Worm (Caenorhabditis elegans) whole organism, late embryonic: ENCODE measurements around the gene Y32B12B.2.

Source experiments
- C08G9.2 ChIP-seq: sonication (generic microtip); optimal IDR thresholded peaks from 2 replicates; lab custom pipeline; 2016; ENCODE audit warnings: mild to moderate bottlenecking, missing genetic modification characterization, moderate library complexity, missing compliant biosample characterization
- K02D7.2 ChIP-seq: sonication (generic microtip); optimal IDR thresholded peaks from 2 replicates; lab custom pipeline; 2017; ENCODE audit warnings: mild to moderate bottlenecking, missing genetic modification characterization, missing compliant biosample characterization
- ahr-1 ChIP-seq: sonication (generic microtip); optimal IDR thresholded peaks from 2 replicates; lab custom pipeline; 2016; ENCODE audit warnings: missing genetic modification characterization, missing compliant biosample characterization
- ama-1 ChIP-seq: fragments of 150-350 bp; optimal IDR thresholded peaks from 2 replicates; lab custom pipeline; 2014
- ceh-18 ChIP-seq: sonication (generic microtip); optimal IDR thresholded peaks from 2 replicates; lab custom pipeline; 2016; ENCODE audit warnings: missing genetic modification characterization, missing compliant biosample characterization
- ceh-22 ChIP-seq: sonication (generic microtip); optimal IDR thresholded peaks from 2 replicates; lab custom pipeline; 2017; ENCODE audit warnings: missing biosample characterization, missing genetic modification characterization
- ceh-24 ChIP-seq: sonication (generic microtip); optimal IDR thresholded peaks from 2 replicates; lab custom pipeline; 2016; ENCODE audit warnings: mild to moderate bottlenecking, missing genetic modification characterization, missing compliant biosample characterization
- ceh-30 ChIP-seq: fragments of 150-350 bp; optimal IDR thresholded peaks from 2 replicates; lab custom pipeline; 2014; ENCODE audit warnings: missing biosample characterization, missing genetic modification characterization
- ceh-34 ChIP-seq: sonication (generic microtip); optimal IDR thresholded peaks from 2 replicates; lab custom pipeline; 2016; ENCODE audit warnings: mild to moderate bottlenecking, missing genetic modification characterization, missing compliant biosample characterization
- ceh-45 ChIP-seq: fragments of 200-800 bp; sonication (Bioruptor generic); IDR thresholded peaks from 2 replicates; pipeline ENCODE4 v1.3.6; 2022; ENCODE audit warnings: missing genetic modification reagents, missing genetic modification characterization, missing compliant biosample characterization
- ceh-6 ChIP-seq: fragments of 200-800 bp; sonication (Bioruptor generic); optimal IDR thresholded peaks from 2 replicates; lab custom pipeline; 2018; ENCODE audit warnings: mild to moderate bottlenecking, missing genetic modification characterization, missing compliant biosample characterization
- dmd-4 ChIP-seq: sonication (generic microtip); optimal IDR thresholded peaks from 2 replicates; lab custom pipeline; 2016; ENCODE audit warnings: borderline replicate concordance, missing genetic modification characterization, missing compliant biosample characterization
- dve-1 ChIP-seq: sonication (generic microtip); optimal IDR thresholded peaks from 2 replicates; lab custom pipeline; 2017; ENCODE audit warnings: antibody characterized with exemption, mild to moderate bottlenecking, missing genetic modification characterization, missing compliant biosample characterization
- elt-2 ChIP-seq: sonication (generic microtip); optimal IDR thresholded peaks from 2 replicates; lab custom pipeline; 2016; ENCODE audit warnings: missing genetic modification reagents, missing genetic modification characterization, missing compliant biosample characterization
- eyg-1 ChIP-seq: sonication (generic microtip); optimal IDR thresholded peaks from 2 replicates; lab custom pipeline; 2016; ENCODE audit warnings: missing genotype, missing genetic modification characterization, missing compliant biosample characterization
- fkh-10 ChIP-seq: fragments of 150-350 bp; optimal IDR thresholded peaks from 2 replicates; lab custom pipeline; 2014; ENCODE audit warnings: missing biosample characterization, missing genetic modification reagents, missing genetic modification characterization
- fkh-6 ChIP-seq: sonication (generic microtip); optimal IDR thresholded peaks from 2 replicates; lab custom pipeline; 2016; ENCODE audit warnings: missing genetic modification characterization, missing compliant biosample characterization
- gmeb-2 ChIP-seq: sonication (generic microtip); optimal IDR thresholded peaks from 2 replicates; lab custom pipeline; 2016; ENCODE audit warnings: missing genetic modification characterization, inconsistent platforms, missing compliant biosample characterization
- hlh-13 ChIP-seq: fragments of 200-800 bp; sonication (Bioruptor generic); optimal IDR thresholded peaks from 2 replicates; lab custom pipeline; 2018; ENCODE audit warnings: mild to moderate bottlenecking, missing genetic modification characterization, missing compliant biosample characterization
- hlh-30 ChIP-seq: sonication (generic microtip); optimal IDR thresholded peaks from 2 replicates; lab custom pipeline; 2017; ENCODE audit warnings: antibody characterized with exemption, missing genetic modification characterization, missing compliant biosample characterization; ENCODE audit not compliant: insufficient read depth
- hlh-6 ChIP-seq: sonication (generic microtip); optimal IDR thresholded peaks from 2 replicates; lab custom pipeline; 2016; ENCODE audit warnings: missing genotype, missing genetic modification characterization, missing compliant biosample characterization
- lim-6 ChIP-seq: sonication (generic microtip); optimal IDR thresholded peaks from 2 replicates; lab custom pipeline; 2016; ENCODE audit warnings: missing genetic modification characterization, missing compliant biosample characterization
- lin-11 ChIP-seq: fragments of 200-800 bp; sonication (Bioruptor generic); optimal IDR thresholded peaks from 2 replicates; lab custom pipeline; 2018; ENCODE audit warnings: mild to moderate bottlenecking, missing genetic modification characterization, missing compliant biosample characterization
- madf-2 ChIP-seq: sonication (generic microtip); optimal IDR thresholded peaks from 2 replicates; lab custom pipeline; 2017; ENCODE audit warnings: missing genetic modification characterization, missing compliant biosample characterization
- nhr-232 ChIP-seq: sonication (generic microtip); optimal IDR thresholded peaks from 2 replicates; lab custom pipeline; 2016; ENCODE audit warnings: missing genetic modification characterization, missing compliant biosample characterization
- pag-3 ChIP-seq: sonication (generic microtip); optimal IDR thresholded peaks from 2 replicates; lab custom pipeline; 2016; ENCODE audit warnings: missing compliant biosample characterization, missing genetic modification characterization, borderline replicate concordance
- pax-1 ChIP-seq: fragments of 150-350 bp; optimal IDR thresholded peaks from 2 replicates; lab custom pipeline; 2014; ENCODE audit warnings: missing biosample characterization, missing genetic modification characterization
- pha-2 ChIP-seq: sonication (generic microtip); optimal IDR thresholded peaks from 2 replicates; lab custom pipeline; 2017; ENCODE audit warnings: mild to moderate bottlenecking, missing genetic modification characterization, missing compliant biosample characterization
- pha-4 ChIP-seq: fragments of 150-350 bp; optimal IDR thresholded peaks from 2 replicates; lab custom pipeline; 2018; ENCODE audit warnings: missing biosample characterization, missing genetic modification reagents, missing genetic modification characterization
- pqm-1 ChIP-seq: sonication (generic microtip); optimal IDR thresholded peaks from 2 replicates; lab custom pipeline; 2016; ENCODE audit warnings: missing genetic modification characterization, missing compliant biosample characterization
- pros-1 ChIP-seq: fragments of 150-350 bp; optimal IDR thresholded peaks from 2 replicates; lab custom pipeline; 2014; ENCODE audit warnings: missing biosample characterization, missing genetic modification reagents, missing genetic modification characterization
- sox-4 ChIP-seq: sonication (generic microtip); optimal IDR thresholded peaks from 2 replicates; lab custom pipeline; 2017; ENCODE audit warnings: mild to moderate bottlenecking, missing genetic modification characterization, inconsistent platforms, missing compliant biosample characterization
- syd-9 ChIP-seq: sonication (generic microtip); optimal IDR thresholded peaks from 2 replicates; lab custom pipeline; 2016; ENCODE audit warnings: mild to moderate bottlenecking, missing genetic modification characterization, moderate library complexity, missing compliant biosample characterization
- tbx-7 ChIP-seq: sonication (generic microtip); optimal IDR thresholded peaks from 2 replicates; lab custom pipeline; 2016; ENCODE audit warnings: missing genotype, missing genetic modification characterization, missing compliant biosample characterization
- ttx-3 ChIP-seq: sonication (generic microtip); optimal IDR thresholded peaks from 2 replicates; lab custom pipeline; 2016; ENCODE audit warnings: missing genetic modification reagents, missing genetic modification characterization, missing compliant biosample characterization
- unc-3 ChIP-seq, 2 experiments: fragments of 200-800 bp in 1 of 2; sonication (Bioruptor generic) in 1 of 2; sonication (generic microtip) in 1 of 2; conservative IDR thresholded peaks in 1 of 2; optimal IDR thresholded peaks in 1 of 2; 2 replicates each; pipeline versions ENCODE4 v1.3.6 to Lab custom; 2016 to 2022; ENCODE audit warnings: missing compliant biosample characterization in 2 of 2, missing genetic modification characterization in 2 of 2, missing genetic modification reagents in 1 of 2
- unc-55 ChIP-seq: sonication (generic microtip); optimal IDR thresholded peaks from 2 replicates; lab custom pipeline; 2017; ENCODE audit warnings: missing biosample characterization, missing genetic modification reagents, missing genetic modification characterization
- unc-86 ChIP-seq: sonication (generic microtip); optimal IDR thresholded peaks from 2 replicates; lab custom pipeline; 2016; ENCODE audit warnings: missing genetic modification characterization, missing compliant biosample characterization
- zip-5 ChIP-seq: sonication (generic microtip); optimal IDR thresholded peaks from 2 replicates; lab custom pipeline; 2016; ENCODE audit warnings: missing genetic modification characterization, missing compliant biosample characterization
- ztf-16 ChIP-seq: sonication (generic microtip); optimal IDR thresholded peaks from 2 replicates; lab custom pipeline; 2017; ENCODE audit warnings: missing genetic modification characterization, missing compliant biosample characterization

Gene Y32B12B.2

ce11 chrV:16552929-16553328 is 14.7 kb downstream of the Y32B12B.2 start, which contains the start of gene Y32B12B.4 (continued):
- TF ChIP-seq unc-3 (GFP tag; conservative IDR thresholded peaks at IDR 0.05; lab: Robert Waterston, UW) (peak; percentile 44; the same call in 1 of the 2 replicates), unc-3 (tag; optimal IDR thresholded peaks at IDR 0.05; lab: Kevin White, UChicago) (peak; percentile 76), ztf-16 (tag; lab: Kevin White, UChicago) (peak; percentile 60), ceh-45 (GFP tag; lab: Robert Waterston, UW) (0 out of 2 replicates have a peak, but pooled peaks have one; percentile 34), unc-55 (GFP tag; lab: Kevin White, UChicago) (no peak), madf-2 (peak; percentile 3), sox-4 (tag; lab: Kevin White, UChicago) (peak; percentile 14), fkh-10 (GFP tag; lab: Kevin White, UChicago) (no peak), eyg-1 (tag; lab: Kevin White, UChicago) (no peak), K02D7.2 (tag; lab: Kevin White, UChicago) (peak; percentile 45), hlh-30 (tag; lab: Kevin White, UChicago) (no peak), ttx-3 (peak; percentile 38), ceh-6 (GFP tag; lab: Kevin White, UChicago) (peak; percentile 18), zip-5 (tag; lab: Kevin White, UChicago) (peak; percentile 94), pqm-1 (tag; lab: Kevin White, UChicago) (peak; percentile 81), ama-1 (lab: Kevin White, UChicago) (no peak), pag-3 (tag; lab: Kevin White, UChicago) (peak; percentile 70), ahr-1 (tag; lab: Kevin White, UChicago) (peak; percentile 76), pha-4 (tag; lab: Kevin White, UChicago) (no peak), dve-1 (no peak), hlh-13 (GFP tag; lab: Kevin White, UChicago) (peak; percentile 13), unc-86 (tag; lab: Kevin White, UChicago) (peak; percentile 56), ceh-18 (tag; lab: Kevin White, UChicago) (peak; percentile 56), dmd-4 (tag; lab: Kevin White, UChicago) (peak; percentile 84), lin-11 (tag; lab: Kevin White, UChicago) (peak; percentile 18), hlh-6 (peak; percentile 86), ceh-30 (tag; lab: Kevin White, UChicago) (no peak), nhr-232 (tag; lab: Kevin White, UChicago) (no peak), C08G9.2 (tag; lab: Kevin White, UChicago) (peak; percentile 94), pros-1 (tag; lab: Kevin White, UChicago) (no peak), pha-2 (tag; lab: Kevin White, UChicago) (no peak), syd-9 (peak; percentile 70), ceh-34 (tag; lab: Kevin White, UChicago) (peak; percentile 70), ceh-22 (no peak)

ce11 chrV:16565639-16566038 is 27.4 kb downstream of the Y32B12B.2 start, which contains the start of gene sru-45:
Gene sru-45, plus strand, starts transcription at chrV:16565939.
- TF ChIP-seq fkh-10 (GFP tag; lab: Kevin White, UChicago): no peak
- TF ChIP-seq pha-2 (tag; lab: Kevin White, UChicago): no peak
- TF ChIP-seq tbx-7 (tag; lab: Kevin White, UChicago): no peak
- no peak for TF ChIP-seq fkh-6
- TF ChIP-seq elt-2 (tag; lab: Kevin White, UChicago): no peak
- TF ChIP-seq unc-55 (GFP tag; lab: Kevin White, UChicago): no peak
- no peak for TF ChIP-seq unc-3 (GFP tag; conservative IDR thresholded peaks at IDR 0.05; lab: Robert Waterston, UW)
- no peak for TF ChIP-seq unc-3 (tag; optimal IDR thresholded peaks at IDR 0.05; lab: Kevin White, UChicago)
- TF ChIP-seq ttx-3: no peak
- no peak for TF ChIP-seq ceh-24 (tag; lab: Kevin White, UChicago)
- TF ChIP-seq lin-11 (tag; lab: Kevin White, UChicago): no peak
- TF ChIP-seq lim-6 (tag; lab: Kevin White, UChicago): no peak
- no peak for TF ChIP-seq hlh-6
- TF ChIP-seq ceh-45 (GFP tag; lab: Robert Waterston, UW): no peak
- no peak for TF ChIP-seq gmeb-2 (tag; lab: Kevin White, UChicago)
- no peak for TF ChIP-seq ceh-6 (GFP tag; lab: Kevin White, UChicago)
- TF ChIP-seq pax-1 (tag; lab: Kevin White, UChicago): no peak
- no peak for TF ChIP-seq pag-3 (tag; lab: Kevin White, UChicago)
